Fruit fly (Drosophila melanogaster) whole organism, adult: ENCODE data around the gene Arl2.
A peak's percentile ranks its signal among the peaks of the same experiment; 100 is the strongest.

Experiments used
- CG11617 ChIP-seq: fragments of 200-800 bp; sonication (Bioruptor generic); optimal IDR thresholded peaks from 2 replicates; lab custom pipeline; 2017; ENCODE audit warnings: mild to moderate bottlenecking, missing biosample characterization, missing genetic modification reagents, missing genetic modification characterization
- CG12768 ChIP-seq: fragments of 200-800 bp; sonication (Bioruptor generic); optimal IDR thresholded peaks from 2 replicates; lab custom pipeline; 2017; ENCODE audit warnings: missing biosample characterization, missing genetic modification characterization, mild to moderate bottlenecking, moderate library complexity, missing genetic modification reagents
- CG14711 ChIP-seq: fragments of 200-800 bp; sonication (Bioruptor generic); optimal IDR thresholded peaks from 2 replicates; lab custom pipeline; 2018; ENCODE audit warnings: missing biosample characterization, mild to moderate bottlenecking, missing genetic modification characterization, moderate library complexity
- CG1620 ChIP-seq: fragments of 200-800 bp; sonication (Bioruptor generic); optimal IDR thresholded peaks from 2 replicates; lab custom pipeline; 2016; ENCODE audit warnings: missing biosample characterization, missing genetic modification characterization
- CG33017 ChIP-seq: fragments of 200-800 bp; sonication (Bioruptor generic); optimal IDR thresholded peaks from 2 replicates; lab custom pipeline; 2018; ENCODE audit warnings: missing biosample characterization, mild to moderate bottlenecking, missing genetic modification characterization, moderate library complexity
- CG5204 ChIP-seq: fragments of 200-800 bp; sonication (Bioruptor generic); optimal IDR thresholded peaks from 2 replicates; lab custom pipeline; 2016; ENCODE audit warnings: missing biosample characterization, missing genetic modification characterization
- CG7045 ChIP-seq: fragments of 200-800 bp; sonication (Bioruptor generic); optimal IDR thresholded peaks from 2 replicates; lab custom pipeline; 2017; ENCODE audit warnings: missing biosample characterization, mild to moderate bottlenecking, missing genetic modification characterization
- CG7101 ChIP-seq: fragments of 200-800 bp; sonication (Bioruptor generic); optimal IDR thresholded peaks from 2 replicates; lab custom pipeline; 2018; ENCODE audit warnings: missing biosample characterization, mild to moderate bottlenecking, missing genetic modification characterization, moderate library complexity
- Clk ChIP-seq: fragments of 200-800 bp; sonication (Bioruptor generic); optimal IDR thresholded peaks from 2 replicates; lab custom pipeline; 2017; ENCODE audit warnings: missing biosample characterization, missing genetic modification characterization
- Crg-1 ChIP-seq: fragments of 200-800 bp; sonication (Bioruptor generic); optimal IDR thresholded peaks from 2 replicates; lab custom pipeline; 2016; ENCODE audit warnings: missing biosample characterization, missing genetic modification characterization
- Hr96 ChIP-seq: fragments of 200-800 bp; sonication (Bioruptor generic); optimal IDR thresholded peaks from 2 replicates; lab custom pipeline; 2016; ENCODE audit warnings: missing biosample characterization, missing genetic modification characterization
- Mnt ChIP-seq: fragments of 200-800 bp; sonication (Bioruptor generic); optimal IDR thresholded peaks from 2 replicates; lab custom pipeline; 2016; ENCODE audit warnings: missing biosample characterization, mild to moderate bottlenecking, missing genetic modification characterization
- bab1 ChIP-seq: fragments of 200-800 bp; sonication (Bioruptor generic); optimal IDR thresholded peaks from 3 replicates; lab custom pipeline; 2019; ENCODE audit warnings: missing biosample characterization, mild to moderate bottlenecking, missing genetic modification characterization, moderate library complexity
- cic ChIP-seq: fragments of 200-800 bp; sonication (Bioruptor generic); optimal IDR thresholded peaks from 2 replicates; lab custom pipeline; 2017; ENCODE audit warnings: missing biosample characterization, mild to moderate bottlenecking, missing genetic modification characterization, moderate library complexity
- cnc ChIP-seq, 2 experiments: fragments of >200 bp; optimal IDR thresholded peaks; 2 replicates each; lab custom pipeline; 2017
- kay ChIP-seq: fragments of 200-800 bp; sonication (Bioruptor generic); peaks from one replicate; lab custom pipeline; 2016; ENCODE audit warnings: missing biosample characterization, missing genetic modification characterization, borderline replicate concordance
- ovo ChIP-seq: fragments of 200-800 bp; sonication (Bioruptor generic); optimal IDR thresholded peaks from 2 replicates; lab custom pipeline; 2016; ENCODE audit warnings: missing biosample characterization, missing genetic modification characterization
- pad ChIP-seq: fragments of 200-800 bp; sonication (Bioruptor generic); optimal IDR thresholded peaks from 3 replicates; lab custom pipeline; 2017; ENCODE audit warnings: missing biosample characterization, missing genetic modification characterization, mild to moderate bottlenecking, moderate library complexity, missing genetic modification reagents
- tj ChIP-seq: fragments of 200-800 bp; sonication (Bioruptor generic); optimal IDR thresholded peaks from 3 replicates; lab custom pipeline; 2017; ENCODE audit warnings: missing biosample characterization, mild to moderate bottlenecking, missing genetic modification characterization, moderate library complexity
- toe ChIP-seq: fragments of 200-800 bp; sonication (Bioruptor generic); optimal IDR thresholded peaks from 2 replicates; lab custom pipeline; 2016; ENCODE audit warnings: missing biosample characterization, missing genetic modification characterization

The Arl2 gene

DNA sequence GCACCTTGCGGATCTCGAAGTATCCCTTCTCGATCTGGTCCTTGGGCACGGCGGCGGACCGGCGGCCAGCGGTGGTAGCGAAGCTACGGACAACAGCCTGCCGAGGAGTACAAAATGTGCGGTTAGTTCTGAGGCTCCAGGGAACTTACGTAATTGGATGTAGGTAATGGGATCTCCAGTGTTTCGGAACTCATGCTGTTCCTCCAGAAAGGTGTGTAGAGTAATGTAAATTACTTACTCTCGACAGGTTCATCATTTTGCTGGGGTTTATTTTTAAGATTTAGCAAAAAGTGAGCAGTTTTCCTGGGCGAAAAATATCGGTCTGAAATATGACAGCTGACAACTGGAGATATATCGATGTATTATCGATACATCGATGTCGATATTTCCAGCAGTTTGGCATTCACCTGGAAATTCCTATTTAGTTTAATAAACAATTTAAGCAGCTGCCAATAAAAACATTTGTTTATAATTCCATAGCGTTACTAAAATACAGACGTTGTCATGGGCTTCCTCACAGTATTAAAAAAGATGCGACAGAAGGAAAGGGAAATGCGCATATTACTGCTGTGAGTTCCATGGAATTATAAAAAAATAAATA lies at the start of gene Arl2, which contains the start of gene COX7A:
Gene Arl2 (plus strand): TSS at position 426 of the 601 bp plus-strand sequence.
Gene COX7A (minus strand): TSS at position 369 of the 601 bp plus-strand sequence.
- TF ChIP-seq CG14711 (tag; lab: Kevin White, UChicago) = peak; percentile 16
- peak; percentile 8 for TF ChIP-seq bab1 (GFP tag; lab: Kevin White, UChicago)
- no peak for TF ChIP-seq CG12768 (GFP tag; lab: Kevin White, UChicago)
- TF ChIP-seq tj (GFP tag; lab: Kevin White, UChicago) = peak; percentile 23
- TF ChIP-seq CG7101 (tag; lab: Kevin White, UChicago) = peak; percentile 1
- TF ChIP-seq ovo (GFP tag; lab: Kevin White, UChicago) = no peak
- TF ChIP-seq CG1620 (GFP tag; lab: Kevin White, UChicago) = no peak
- no peak for TF ChIP-seq CG33017 (tag; lab: Kevin White, UChicago)
- TF ChIP-seq Crg-1 (GFP tag; lab: Kevin White, UChicago) = peak; percentile 20
- no peak for TF ChIP-seq cnc (optimal IDR thresholded peaks at IDR 0.05; lab: Kevin White, UChicago)

DNA sequence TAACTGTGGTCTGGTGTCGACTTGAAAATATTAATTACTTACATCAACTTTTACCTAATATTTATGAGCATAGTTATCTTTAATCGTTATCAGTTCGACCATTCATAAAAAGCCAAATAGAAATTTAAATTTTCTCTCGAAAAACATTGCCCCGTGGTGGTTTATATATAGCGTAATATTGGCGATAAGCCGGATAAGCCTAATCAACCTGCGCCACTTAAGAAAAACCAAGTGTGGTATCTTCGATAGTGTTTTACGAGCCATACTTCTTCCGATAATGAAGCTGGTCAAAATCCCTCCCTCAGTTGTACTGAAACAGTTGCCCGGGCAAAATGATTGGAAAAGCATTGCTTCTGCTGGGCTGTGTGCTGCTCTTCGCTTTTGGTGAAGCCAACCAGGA lies 48.9 kb upstream of the Arl2 start, which contains the start of gene CG31463:
Gene CG31463 (plus strand): TSS at position 302 of the 400 bp plus-strand sequence.
- TF ChIP-seq tj (GFP tag; lab: Kevin White, UChicago) (no peak), Crg-1 (GFP tag; lab: Kevin White, UChicago) (no peak), Mnt (GFP tag; lab: Kevin White, UChicago) (no peak)

DNA sequence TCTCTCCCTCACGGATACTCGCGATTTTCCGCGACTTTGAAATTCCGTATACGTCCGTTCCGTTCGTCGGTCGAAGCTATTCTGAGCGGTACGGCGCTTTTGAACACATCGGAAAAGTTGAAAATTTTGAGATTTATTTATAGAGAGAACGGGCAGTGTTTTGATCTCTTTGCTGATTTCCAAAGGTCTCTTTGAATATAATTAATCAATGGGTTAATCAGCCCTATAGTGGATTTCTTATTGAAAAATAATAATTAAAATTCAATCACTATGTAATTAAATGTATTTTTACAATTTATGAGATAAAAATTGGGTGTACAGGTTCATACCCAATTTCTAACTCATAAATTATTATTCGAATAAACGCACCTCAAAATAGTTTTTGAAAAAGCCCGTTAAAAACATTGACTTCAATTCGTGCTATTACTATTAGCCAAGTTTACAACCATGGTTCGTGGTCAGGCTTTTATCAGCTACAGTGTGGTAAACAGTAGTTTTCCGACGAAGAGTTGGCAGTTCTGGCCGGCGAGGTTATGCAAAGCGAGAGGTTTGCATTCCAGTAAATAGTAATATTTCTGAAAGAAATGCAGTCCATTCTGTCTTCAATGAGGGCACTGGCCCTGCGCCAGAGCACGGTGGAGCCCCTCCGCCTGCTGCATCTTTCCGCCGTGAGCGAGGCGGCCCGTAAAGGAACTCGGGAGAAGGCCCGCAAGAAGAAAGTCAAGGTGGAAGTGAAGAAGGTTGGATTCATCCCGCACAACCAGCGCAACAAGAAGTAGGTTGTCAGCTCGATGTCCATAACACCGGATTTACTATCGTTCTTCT lies 39.8 kb upstream of the Arl2 start, which contains the start of the genes CG9626 and mRpL1:
Gene CG9626 (minus strand): TSS at position 51 of the 825 bp plus-strand sequence.
Gene mRpL1 (plus strand): TSS at position 513 of the 825 bp plus-strand sequence.
- TF ChIP-seq pad (GFP tag; lab: Kevin White, UChicago) = peak; percentile 19
- no peak for TF ChIP-seq Clk (GFP tag; lab: Kevin White, UChicago)
- TF ChIP-seq tj (GFP tag; lab: Kevin White, UChicago) = no peak
- TF ChIP-seq CG7045 (GFP tag; lab: Kevin White, UChicago) = no peak
- TF ChIP-seq CG1620 (GFP tag; lab: Kevin White, UChicago) = no peak
- TF ChIP-seq bab1 (GFP tag; lab: Kevin White, UChicago) = peak; percentile 34
- no peak for TF ChIP-seq Hr96 (GFP tag; lab: Kevin White, UChicago)
- no peak for TF ChIP-seq CG14711 (tag; lab: Kevin White, UChicago)
- TF ChIP-seq toe (GFP tag; lab: Kevin White, UChicago) = no peak
- TF ChIP-seq CG7101 (tag; lab: Kevin White, UChicago) = peak; percentile 8
- no peak for TF ChIP-seq CG33017 (tag; lab: Kevin White, UChicago)
- TF ChIP-seq cnc (optimal IDR thresholded peaks at IDR 0.05; lab: Kevin White, UChicago) = no peak
- TF ChIP-seq ovo (GFP tag; lab: Kevin White, UChicago) = no peak
- TF ChIP-seq cic (GFP tag; lab: Kevin White, UChicago) = no peak
- no peak for TF ChIP-seq Crg-1 (GFP tag; lab: Kevin White, UChicago)
- TF ChIP-seq kay (GFP tag; lab: Kevin White, UChicago) = peak; percentile 73
- no peak for TF ChIP-seq CG5204
- no peak for TF ChIP-seq CG12768 (GFP tag; lab: Kevin White, UChicago)
- peak; percentile 0 for TF ChIP-seq CG11617 (GFP tag; lab: Kevin White, UChicago)
- peak; percentile 50 for TF ChIP-seq Mnt (GFP tag; lab: Kevin White, UChicago)

DNA sequence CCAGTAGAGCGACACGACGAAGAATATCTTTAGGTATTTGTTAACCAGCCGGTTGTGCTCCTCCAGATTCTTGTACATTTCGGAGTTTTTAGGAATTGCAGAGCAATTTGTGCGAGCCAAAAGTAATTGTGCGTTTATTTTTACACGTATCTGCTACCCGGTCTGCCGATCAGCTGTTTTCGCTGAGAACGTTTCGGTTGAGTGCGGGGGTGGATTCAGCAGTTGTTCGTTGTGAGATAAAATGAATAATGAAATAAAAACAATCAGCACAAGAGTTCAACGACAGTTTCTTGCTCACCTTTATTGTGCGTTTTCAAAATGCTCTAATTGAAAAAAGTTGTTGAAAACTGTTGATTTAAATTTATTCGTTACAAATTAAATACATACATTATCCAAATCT lies 37.1 kb upstream of the Arl2 start, which contains the start of gene nac:
Gene nac (minus strand): TSS at position 176 of the 400 bp plus-strand sequence.
- no peak for TF ChIP-seq ovo (GFP tag; lab: Kevin White, UChicago)
- TF ChIP-seq CG12768 (GFP tag; lab: Kevin White, UChicago) = peak; percentile 8
- peak; percentile 6 for TF ChIP-seq Mnt (GFP tag; lab: Kevin White, UChicago)
- peak; percentile 7 for TF ChIP-seq pad (GFP tag; lab: Kevin White, UChicago)
- peak; percentile 64 for TF ChIP-seq bab1 (GFP tag; lab: Kevin White, UChicago)
- no peak for TF ChIP-seq CG33017 (tag; lab: Kevin White, UChicago)

DNA sequence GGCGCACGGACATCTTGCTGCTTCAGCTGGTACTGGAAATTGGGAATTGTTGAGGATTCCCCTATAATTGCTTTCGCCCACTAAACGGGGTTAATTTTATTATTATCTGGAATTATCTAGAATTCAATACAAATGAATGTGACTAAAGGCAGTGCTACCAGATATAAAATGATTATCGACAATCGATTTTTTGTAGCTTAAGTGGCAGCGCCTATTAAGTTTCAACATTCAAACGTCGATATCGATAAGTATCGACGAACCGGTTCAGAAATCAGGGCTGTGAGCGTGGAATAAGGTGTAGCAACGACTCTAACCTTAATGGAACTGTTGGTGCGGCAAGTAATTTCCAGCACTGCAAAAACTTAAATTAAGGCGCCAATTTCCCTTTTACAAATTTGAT lies 35.8 kb upstream of the Arl2 start, which contains the start of gene Sgt1:
Gene Sgt1 (minus strand): TSS at position 165 of the 400 bp plus-strand sequence.
- TF ChIP-seq cnc (optimal IDR thresholded peaks at IDR 0.05; lab: Kevin White, UChicago) (no peak), toe (GFP tag; lab: Kevin White, UChicago) (peak; percentile 64), kay (GFP tag; lab: Kevin White, UChicago) (no peak), CG1620 (GFP tag; lab: Kevin White, UChicago) (peak; percentile 76), ovo (GFP tag; lab: Kevin White, UChicago) (peak; percentile 21), CG12768 (GFP tag; lab: Kevin White, UChicago) (peak; percentile 34), pad (GFP tag; lab: Kevin White, UChicago) (no peak), Crg-1 (GFP tag; lab: Kevin White, UChicago) (peak; percentile 74), CG14711 (tag; lab: Kevin White, UChicago) (peak; percentile 1), Hr96 (GFP tag; lab: Kevin White, UChicago) (no peak), Mnt (GFP tag; lab: Kevin White, UChicago) (peak; percentile 66), CG33017 (tag; lab: Kevin White, UChicago) (peak; percentile 29), tj (GFP tag; lab: Kevin White, UChicago) (no peak), Clk (GFP tag; lab: Kevin White, UChicago) (peak; percentile 41), cic (GFP tag; lab: Kevin White, UChicago) (peak; percentile 64), CG11617 (GFP tag; lab: Kevin White, UChicago) (peak; percentile 11), CG7045 (GFP tag; lab: Kevin White, UChicago) (no peak), bab1 (GFP tag; lab: Kevin White, UChicago) (peak; percentile 53), CG5204 (no peak), CG7101 (tag; lab: Kevin White, UChicago) (peak; percentile 64)
